Worm (Caenorhabditis elegans) whole organism, young adult: ENCODE results near the gene mnp-1.
A peak's percentile ranks its signal among the peaks of the same experiment; 100 is the strongest.

Experiments
- C17E4.6 ChIP-seq: fragments of 200-800 bp; sonication (Bioruptor generic); IDR thresholded peaks from 2 replicates; pipeline ENCODE4 v1.3.6; 2022; ENCODE audit warnings: missing genetic modification reagents, missing genetic modification characterization, missing compliant biosample characterization
- F22D6.2 ChIP-seq: sonication (generic microtip); optimal IDR thresholded peaks from 2 replicates; lab custom pipeline; 2016; ENCODE audit warnings: mild to moderate bottlenecking, missing genetic modification characterization, missing compliant biosample characterization
- F23B12.7 ChIP-seq: sonication (generic microtip); optimal IDR thresholded peaks from 2 replicates; lab custom pipeline; 2017; ENCODE audit warnings: missing genetic modification characterization, mild to moderate bottlenecking, missing compliant biosample characterization, antibody characterized with exemption, moderate library complexity; ENCODE audit not compliant: insufficient read depth
- F37B4.10 ChIP-seq: fragments of 200-800 bp; sonication (Bioruptor generic); IDR thresholded peaks from 2 replicates; pipeline ENCODE4 v1.3.6; 2022; ENCODE audit warnings: missing genetic modification characterization, missing compliant biosample characterization
- F52B5.7 ChIP-seq: sonication (generic microtip); optimal IDR thresholded peaks from 2 replicates; lab custom pipeline; 2016; ENCODE audit warnings: mild to moderate bottlenecking, missing genetic modification characterization, missing compliant biosample characterization
- F57C9.4 ChIP-seq: sonication (generic microtip); optimal IDR thresholded peaks from 2 replicates; lab custom pipeline; 2017; ENCODE audit warnings: mild to moderate bottlenecking, missing genetic modification characterization, missing compliant biosample characterization
- K11D2.4 ChIP-seq: fragments of 200-800 bp; sonication (Bioruptor generic); IDR thresholded peaks from 2 replicates; pipeline ENCODE4 v1.3.6; 2022; ENCODE audit warnings: missing genetic modification reagents, missing genetic modification characterization, missing compliant biosample characterization
- T26A5.8 ChIP-seq: sonication (generic microtip); optimal IDR thresholded peaks from 2 replicates; lab custom pipeline; 2016; ENCODE audit warnings: missing genetic modification characterization, missing compliant biosample characterization
- Y53F4B.3 ChIP-seq: fragments of 200-800 bp; sonication (Bioruptor generic); IDR thresholded peaks from 2 replicates; pipeline ENCODE4 v1.3.6; 2022; ENCODE audit warnings: missing genetic modification reagents, missing genetic modification characterization, missing compliant biosample characterization
- Y67H2A.10 ChIP-seq: fragments of 200-800 bp; sonication (Bioruptor generic); conservative IDR thresholded peaks from 2 replicates; pipeline ENCODE4 v1.3.6; 2022; ENCODE audit warnings: missing genetic modification reagents, missing genetic modification characterization, missing compliant biosample characterization
- Y79H2A.3 ChIP-seq: fragments of 200-800 bp; sonication (Bioruptor generic); conservative IDR thresholded peaks from 2 replicates; pipeline ENCODE4 v1.3.6; 2022; ENCODE audit warnings: missing genetic modification reagents, missing genetic modification characterization, missing compliant biosample characterization
- ZK185.1 ChIP-seq: sonication (generic microtip); optimal IDR thresholded peaks from 2 replicates; lab custom pipeline; 2016; ENCODE audit warnings: mild to moderate bottlenecking, missing genetic modification characterization, missing compliant biosample characterization; ENCODE audit not compliant: poor library complexity, severe bottlenecking
- aptf-2 ChIP-seq: fragments of 200-800 bp; sonication (Bioruptor generic); conservative IDR thresholded peaks from 2 replicates; pipeline ENCODE4 v1.3.6; 2022; ENCODE audit warnings: missing genetic modification reagents, missing genetic modification characterization, missing compliant biosample characterization
- athp-1 ChIP-seq: sonication (generic microtip); optimal IDR thresholded peaks from 2 replicates; lab custom pipeline; 2017; ENCODE audit warnings: mild to moderate bottlenecking, missing genetic modification characterization, missing compliant biosample characterization
- attf-3 ChIP-seq: fragments of 200-800 bp; sonication (Bioruptor generic); conservative IDR thresholded peaks from 2 replicates; pipeline ENCODE4 v1.3.6; 2022; ENCODE audit warnings: missing genetic modification reagents, missing genetic modification characterization, missing compliant biosample characterization
- attf-5 ChIP-seq: fragments of 200-800 bp; sonication (Bioruptor generic); optimal IDR thresholded peaks from 2 replicates; lab custom pipeline; 2018; ENCODE audit warnings: mild to moderate bottlenecking, missing genetic modification characterization, missing compliant biosample characterization
- attf-6 ChIP-seq: fragments of 200-800 bp; sonication (Bioruptor generic); IDR thresholded peaks from 2 replicates; pipeline ENCODE4 v1.3.6; 2022; ENCODE audit warnings: missing genetic modification reagents, missing genetic modification characterization, missing compliant biosample characterization
- cebp-1 ChIP-seq, 2 experiments: fragments of 200-800 bp in 1 of 2; sonication (Bioruptor generic) in 1 of 2; sonication (generic microtip) in 1 of 2; IDR thresholded peaks in 1 of 2; optimal IDR thresholded peaks in 1 of 2; 2 replicates each; pipeline versions ENCODE4 v1.3.6 to Lab custom; 2017 to 2022; ENCODE audit warnings: missing compliant biosample characterization in 2 of 2, missing genetic modification characterization in 2 of 2, mild to moderate bottlenecking in 1 of 2, missing genetic modification reagents in 1 of 2, moderate library complexity in 1 of 2
- ceh-100 ChIP-seq: fragments of 200-800 bp; sonication (Bioruptor generic); IDR thresholded peaks from 2 replicates; pipeline ENCODE4 v1.3.6; 2022; ENCODE audit warnings: missing genetic modification reagents, missing genetic modification characterization, missing compliant biosample characterization
- ceh-27 ChIP-seq: fragments of 200-800 bp; sonication (Bioruptor generic); optimal IDR thresholded peaks from 2 replicates; lab custom pipeline; 2018; ENCODE audit warnings: mild to moderate bottlenecking, missing genetic modification characterization, moderate library complexity, missing compliant biosample characterization
- dpl-1 ChIP-seq: fragments of 150-350 bp; optimal IDR thresholded peaks from 2 replicates; lab custom pipeline; 2014; ENCODE audit warnings: missing biosample characterization, missing genetic modification reagents, missing genetic modification characterization
- gei-17 ChIP-seq: fragments of 200-800 bp; sonication (Bioruptor generic); optimal IDR thresholded peaks from 2 replicates; lab custom pipeline; 2018; ENCODE audit warnings: mild to moderate bottlenecking, missing genetic modification characterization, missing compliant biosample characterization
- him-1 ChIP-seq: sonication (generic microtip); optimal IDR thresholded peaks from 2 replicates; lab custom pipeline; 2016; ENCODE audit warnings: missing genotype, missing genetic modification reagents, missing genetic modification characterization, missing compliant biosample characterization
- hlh-12 ChIP-seq: sonication (generic microtip); optimal IDR thresholded peaks from 2 replicates; lab custom pipeline; 2016; ENCODE audit warnings: missing genetic modification characterization, missing compliant biosample characterization
- hlh-26 ChIP-seq: fragments of 200-800 bp; sonication (Bioruptor generic); conservative IDR thresholded peaks from 2 replicates; pipeline ENCODE4 v1.3.6; 2022; ENCODE audit warnings: missing genetic modification reagents, missing genetic modification characterization, missing compliant biosample characterization
- hmg-20 ChIP-seq: fragments of 200-800 bp; sonication (Bioruptor generic); IDR thresholded peaks from 2 replicates; pipeline ENCODE4 v1.3.6; 2022; ENCODE audit warnings: missing genetic modification reagents, missing genetic modification characterization, missing compliant biosample characterization
- hsf-1 ChIP-seq: fragments of 200-800 bp; sonication (Bioruptor generic); IDR thresholded peaks from 2 replicates; pipeline ENCODE4 v1.3.6; 2022; ENCODE audit warnings: missing genetic modification reagents, missing genetic modification characterization, missing compliant biosample characterization
- let-526 ChIP-seq: fragments of 200-800 bp; sonication (Bioruptor generic); IDR thresholded peaks from 2 replicates; pipeline ENCODE4 v1.3.6; 2022; ENCODE audit warnings: missing genetic modification reagents, missing genetic modification characterization, missing compliant biosample characterization
- lin-40 ChIP-seq: sonication (generic microtip); optimal IDR thresholded peaks from 2 replicates; lab custom pipeline; 2016; ENCODE audit warnings: missing genetic modification characterization, mild to moderate bottlenecking, missing compliant biosample characterization, missing genotype, missing genetic modification reagents
- lin-54 ChIP-seq: fragments of 200-800 bp; sonication (Bioruptor generic); optimal IDR thresholded peaks from 2 replicates; lab custom pipeline; 2018; ENCODE audit warnings: mild to moderate bottlenecking, missing genetic modification characterization, missing compliant biosample characterization
- lir-1 ChIP-seq: fragments of 200-800 bp; sonication (Bioruptor generic); conservative IDR thresholded peaks from 2 replicates; pipeline ENCODE4 v1.3.6; 2022; ENCODE audit warnings: missing genetic modification reagents, missing genetic modification characterization, missing compliant biosample characterization
- madf-10 ChIP-seq: sonication (generic microtip); optimal IDR thresholded peaks from 2 replicates; lab custom pipeline; 2016; ENCODE audit warnings: mild to moderate bottlenecking, missing genetic modification characterization, missing compliant biosample characterization
- madf-3 ChIP-seq: fragments of 200-800 bp; sonication (Bioruptor generic); IDR thresholded peaks from 2 replicates; pipeline ENCODE4 v1.3.6; 2022; ENCODE audit warnings: missing genetic modification reagents, missing genetic modification characterization, missing compliant biosample characterization
- madf-8 ChIP-seq: fragments of 200-800 bp; sonication (Bioruptor generic); conservative IDR thresholded peaks from 2 replicates; pipeline ENCODE4 v1.3.6; 2022; ENCODE audit warnings: missing genetic modification reagents, missing genetic modification characterization, missing compliant biosample characterization
- nfya-2 ChIP-seq: fragments of 200-800 bp; sonication (Bioruptor generic); IDR thresholded peaks from 2 replicates; pipeline ENCODE4 v1.3.6; 2022; ENCODE audit warnings: missing genetic modification reagents, missing genetic modification characterization, missing compliant biosample characterization
- pbrm-1 ChIP-seq: fragments of 200-800 bp; sonication (Bioruptor generic); IDR thresholded peaks from 2 replicates; pipeline ENCODE4 v1.3.6; 2022; ENCODE audit warnings: missing genetic modification reagents, missing genetic modification characterization, missing compliant biosample characterization
- pha-4 ChIP-seq: fragments of 150-350 bp; sonication (generic microtip); optimal IDR thresholded peaks from 2 replicates; lab custom pipeline; 2014; ENCODE audit warnings: missing biosample characterization, missing genetic modification reagents, missing genetic modification characterization
- rcor-1 ChIP-seq: fragments of 200-800 bp; sonication (Bioruptor generic); IDR thresholded peaks from 2 replicates; pipeline ENCODE4 v1.3.6; 2022; ENCODE audit warnings: missing genetic modification reagents, missing genetic modification characterization, missing compliant biosample characterization
- sea-2 ChIP-seq: fragments of 200-800 bp; sonication (Bioruptor generic); IDR thresholded peaks from 2 replicates; pipeline ENCODE4 v1.3.6; 2022; ENCODE audit warnings: missing genetic modification characterization, missing compliant biosample characterization
- snpc-1.1 ChIP-seq: sonication (generic microtip); optimal IDR thresholded peaks from 2 replicates; lab custom pipeline; 2017; ENCODE audit warnings: missing genetic modification characterization, mild to moderate bottlenecking, missing compliant biosample characterization, antibody characterized with exemption, moderate library complexity, missing genotype, missing genetic modification reagents; ENCODE audit not compliant: insufficient read depth
- tbx-9 ChIP-seq: sonication (generic microtip); optimal IDR thresholded peaks from 2 replicates; lab custom pipeline; 2016; ENCODE audit warnings: borderline replicate concordance, missing genetic modification characterization, inconsistent platforms, missing compliant biosample characterization
- unc-130 ChIP-seq: sonication (generic microtip); optimal IDR thresholded peaks from 2 replicates; lab custom pipeline; 2016; ENCODE audit warnings: missing genetic modification reagents, missing genetic modification characterization, missing compliant biosample characterization
- xnd-1 ChIP-seq: sonication (generic microtip); optimal IDR thresholded peaks from 2 replicates; lab custom pipeline; 2016; ENCODE audit warnings: missing genotype, missing genetic modification reagents, missing genetic modification characterization, missing compliant biosample characterization
- zfh-2 ChIP-seq: fragments of 200-800 bp; sonication (Bioruptor generic); conservative IDR thresholded peaks from 2 replicates; pipeline ENCODE4 v1.3.6; 2022; ENCODE audit warnings: missing genetic modification reagents, missing genetic modification characterization, missing compliant biosample characterization
- ztf-18 ChIP-seq: sonication (generic microtip); optimal IDR thresholded peaks from 2 replicates; lab custom pipeline; 2016; ENCODE audit warnings: missing genotype, mild to moderate bottlenecking, missing genetic modification characterization, missing compliant biosample characterization
- ztf-22 ChIP-seq: fragments of 200-800 bp; sonication (Bioruptor generic); optimal IDR thresholded peaks from 2 replicates; lab custom pipeline; 2018; ENCODE audit warnings: mild to moderate bottlenecking, missing genetic modification characterization, moderate library complexity, missing compliant biosample characterization

The mnp-1 gene

DNA sequence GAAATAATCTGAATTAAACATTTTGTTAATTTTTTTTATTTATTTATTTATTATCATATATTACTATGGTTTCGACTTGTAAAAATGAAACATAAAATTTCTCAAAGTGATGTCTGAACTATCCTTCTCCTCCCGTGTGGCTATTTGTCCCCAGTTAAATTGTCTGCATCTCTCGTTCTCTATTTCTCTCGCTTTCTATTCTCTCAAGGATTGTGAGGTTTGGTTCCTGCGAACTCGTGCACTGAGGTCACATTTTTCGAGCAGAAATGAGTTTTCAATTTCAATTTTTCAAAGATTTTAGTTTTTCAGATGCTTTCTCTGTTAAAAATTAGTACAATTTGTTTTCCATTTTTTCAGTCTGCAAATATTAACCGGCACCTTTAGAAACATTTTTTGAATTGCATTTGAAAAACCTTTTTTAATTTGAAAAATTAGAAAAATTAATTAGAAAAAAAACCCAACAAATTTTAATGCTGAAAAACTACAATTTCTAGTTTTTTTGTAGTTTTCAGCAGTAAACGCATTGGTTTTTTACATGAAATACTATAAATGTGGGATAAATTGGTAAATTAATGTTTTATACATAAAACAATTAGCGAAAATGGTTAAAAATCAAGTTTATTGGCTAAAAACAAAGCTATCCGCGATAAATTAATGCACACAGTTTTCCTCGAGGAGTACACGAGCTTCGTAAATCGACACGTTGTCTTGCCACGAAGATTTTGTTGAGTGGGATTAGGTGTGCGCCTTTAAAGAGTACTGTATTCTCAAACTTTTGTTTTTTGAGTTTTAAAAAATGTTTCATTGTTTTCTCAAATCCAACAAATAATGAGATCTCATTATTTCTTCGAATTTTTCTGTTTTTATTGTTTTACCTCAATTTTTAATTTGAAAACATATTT lies 56.0 kb downstream of the mnp-1 start:
- no peak for TF ChIP-seq F57C9.4 (tag; lab: Kevin White, UChicago)
- no peak for TF ChIP-seq hmg-20 (GFP tag; lab: Robert Waterston, UW)
- TF ChIP-seq lir-1 = no peak
- no peak for TF ChIP-seq hlh-26
- no peak for TF ChIP-seq unc-130 (GFP tag; lab: Kevin White, UChicago)
- no peak for TF ChIP-seq K11D2.4 (GFP tag; lab: Robert Waterston, UW)
- no peak for TF ChIP-seq athp-1 (tag; lab: Kevin White, UChicago)
- no peak for TF ChIP-seq F22D6.2 (tag; lab: Kevin White, UChicago)
- no peak for TF ChIP-seq aptf-2 (GFP tag; lab: Robert Waterston, UW)
- TF ChIP-seq F37B4.10 = no peak
- TF ChIP-seq Y67H2A.10 (GFP tag; lab: Robert Waterston, UW) = no peak
- peak; percentile 40 for TF ChIP-seq him-1 (tag; lab: Kevin White, UChicago)
- no peak for TF ChIP-seq madf-10
- no peak for TF ChIP-seq let-526 (GFP tag; lab: Robert Waterston, UW)
- no peak for TF ChIP-seq dpl-1 (GFP tag; lab: Kevin White, UChicago)
- TF ChIP-seq Y79H2A.3 (GFP tag; lab: Robert Waterston, UW) = no peak
- peak; percentile 23 for TF ChIP-seq lin-54 (GFP tag; lab: Kevin White, UChicago)
- TF ChIP-seq attf-3 (GFP tag; lab: Robert Waterston, UW) = no peak
- TF ChIP-seq rcor-1 (GFP tag; lab: Robert Waterston, UW) = no peak
- no peak for TF ChIP-seq cebp-1 (GFP tag; IDR thresholded peaks at IDR 0.05; lab: Robert Waterston, UW)
- TF ChIP-seq cebp-1 (tag; optimal IDR thresholded peaks at IDR 0.05; lab: Kevin White, UChicago) = peak; percentile 45
- peak; percentile 21 for TF ChIP-seq F23B12.7 (tag; lab: Kevin White, UChicago)
- TF ChIP-seq madf-8 (GFP tag; lab: Robert Waterston, UW) = no peak
- TF ChIP-seq gei-17 (GFP tag; lab: Kevin White, UChicago) = no peak
- no peak for TF ChIP-seq ztf-22 (GFP tag; lab: Kevin White, UChicago)
- no peak for TF ChIP-seq Y53F4B.3 (GFP tag; lab: Robert Waterston, UW)
- TF ChIP-seq lin-40 (tag; lab: Kevin White, UChicago) = peak; percentile 10
- no peak for TF ChIP-seq tbx-9 (tag; lab: Kevin White, UChicago)
- TF ChIP-seq ZK185.1 (tag; lab: Kevin White, UChicago) = no peak
- TF ChIP-seq ztf-18 (tag; lab: Kevin White, UChicago) = no peak
- no peak for TF ChIP-seq hsf-1 (GFP tag; lab: Robert Waterston, UW)
- TF ChIP-seq ceh-27 (GFP tag; lab: Kevin White, UChicago) = no peak
- TF ChIP-seq F52B5.7 = no peak
- TF ChIP-seq nfya-2 = no peak
- peak; percentile 38 for TF ChIP-seq attf-5
- no peak for TF ChIP-seq T26A5.8 (tag; lab: Kevin White, UChicago)
- no peak for TF ChIP-seq snpc-1.1
- no peak for TF ChIP-seq attf-6 (GFP tag; lab: Robert Waterston, UW)
- TF ChIP-seq madf-3 (GFP tag; lab: Robert Waterston, UW) = no peak
- TF ChIP-seq pbrm-1 = no peak
- no peak for TF ChIP-seq zfh-2 (GFP tag; lab: Robert Waterston, UW)
- TF ChIP-seq xnd-1 (tag; lab: Kevin White, UChicago) = peak; percentile 45
- no peak for TF ChIP-seq ceh-100 (GFP tag; lab: Robert Waterston, UW)
- no peak for TF ChIP-seq pha-4 (tag; lab: Kevin White, UChicago)
- no peak for TF ChIP-seq C17E4.6 (GFP tag; lab: Robert Waterston, UW)
- TF ChIP-seq sea-2 = no peak
- TF ChIP-seq hlh-12 (tag; lab: Kevin White, UChicago) = no peak
